Fruit fly (Drosophila melanogaster): ENCODE data around the gene ppk15.

Gene ppk15

DNA sequence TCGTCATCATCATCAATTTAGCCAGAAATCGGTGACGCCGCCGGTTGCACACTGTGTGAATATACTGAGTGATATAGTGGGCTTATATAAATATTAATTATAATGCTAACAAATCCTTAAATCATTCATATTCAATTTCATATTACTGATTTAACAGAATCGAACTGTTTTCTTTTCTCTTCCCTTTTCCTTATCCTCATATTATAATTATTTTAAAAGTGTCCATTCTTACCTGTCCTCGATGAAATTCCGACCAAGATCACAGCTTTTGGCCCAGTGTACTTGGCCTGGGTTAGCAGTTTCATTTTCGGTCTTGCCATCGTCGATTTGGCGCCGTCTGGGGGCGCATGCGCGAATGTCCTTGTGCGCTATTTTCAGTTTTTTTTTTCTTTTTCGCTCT, 29.5 kb upstream of the ppk15 start (continued):
- TF ChIP-seq fd59A (GFP tag; optimal IDR thresholded peaks at IDR 0.05) (no peak), topi (GFP tag; optimal IDR thresholded peaks at IDR 0.05) (no peak)

DNA sequence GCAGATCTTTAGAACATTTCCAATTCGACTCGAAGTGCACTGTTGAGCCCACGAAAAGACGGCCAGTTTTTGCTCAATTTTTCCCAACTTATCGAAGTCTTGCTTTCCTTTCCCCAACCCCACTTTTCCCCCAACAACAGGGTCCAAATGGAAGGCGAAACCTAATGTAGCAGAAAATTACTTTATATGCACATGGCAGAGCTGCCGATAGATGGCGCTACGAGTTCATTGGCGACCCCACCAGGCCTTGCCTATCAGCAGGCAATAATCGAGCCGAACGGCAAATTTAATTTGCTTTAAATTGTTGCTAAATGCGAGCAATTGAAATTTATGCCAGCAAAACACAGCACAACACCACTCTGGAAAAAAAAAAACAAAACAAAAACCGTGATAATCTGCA, 29.1 kb upstream of the ppk15 start:
- no peak for TF ChIP-seq topi (GFP tag; optimal IDR thresholded peaks at IDR 0.05)
- no peak for TF ChIP-seq CG8319 (GFP tag; optimal IDR thresholded peaks at IDR 0.05)

DNA sequence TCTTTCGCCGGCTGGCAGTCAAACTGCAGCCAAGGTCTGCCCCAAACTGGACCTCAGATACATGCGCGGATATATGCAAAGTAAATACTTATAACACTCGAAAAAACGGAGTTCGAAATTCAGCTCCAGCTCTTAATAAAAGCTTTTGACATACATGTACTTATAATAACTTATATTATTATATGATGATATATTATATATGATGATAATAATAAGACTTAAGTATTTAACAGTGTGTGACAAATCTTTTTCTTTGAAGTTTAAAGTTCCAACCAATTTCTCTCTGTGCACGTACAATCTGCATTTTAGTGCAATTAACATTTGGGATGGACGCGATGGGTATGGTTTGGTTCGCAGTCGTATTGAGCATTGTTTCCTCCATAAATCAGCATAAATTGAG, 26.2 kb upstream of the ppk15 start:
- TF ChIP-seq lz (GFP tag; optimal IDR thresholded peaks at IDR 0.05) (no peak), CG11762 (GFP tag; optimal IDR thresholded peaks at IDR 0.05; ENCODE audit: insufficient read depth) (no peak), ss (GFP tag; optimal IDR thresholded peaks at IDR 0.05) (peak in 1 of 2 experiments; percentile 27), CG10631 (GFP tag; optimal IDR thresholded peaks at IDR 0.05) (peak; percentile 25), achi (GFP tag; optimal IDR thresholded peaks at IDR 0.05) (peak; percentile 43), vri (GFP tag; optimal IDR thresholded peaks at IDR 0.05) (no peak), pdm3 (GFP tag; optimal IDR thresholded peaks at IDR 0.05) (no peak), CG6792 (GFP tag; optimal IDR thresholded peaks at IDR 0.05) (peak; percentile 60), cyc (GFP tag; optimal IDR thresholded peaks at IDR 0.05) (no peak), CG15336 (GFP tag; IDR thresholded peaks at IDR 0.05) (no peak), CG8319 (GFP tag; optimal IDR thresholded peaks at IDR 0.05) (peak; percentile 47), Blimp-1 (GFP tag; optimal IDR thresholded peaks at IDR 0.05) (no peak), Sox15 (GFP tag; optimal IDR thresholded peaks at IDR 0.05) (no peak), CG4318 (GFP tag; optimal IDR thresholded peaks at IDR 0.05) (no peak), CG32006 (GFP tag; optimal IDR thresholded peaks at IDR 0.05) (peak; percentile 23), dac (GFP tag; optimal IDR thresholded peaks at IDR 0.05) (no peak), fd85E (GFP tag; optimal IDR thresholded peaks at IDR 0.05) (no peak), salr (GFP tag; optimal IDR thresholded peaks at IDR 0.05) (no peak), CG6854 (GFP tag; optimal IDR thresholded peaks at IDR 0.05) (no peak), Hr39 (GFP tag; optimal IDR thresholded peaks at IDR 0.05) (no peak), CG6808 (GFP tag; optimal IDR thresholded peaks at IDR 0.05) (peak; percentile 11), OdsH (GFP tag; optimal IDR thresholded peaks at IDR 0.05) (peak; percentile 50), Sox102F (GFP tag; optimal IDR thresholded peaks at IDR 0.05) (no peak), Lpt (GFP tag; optimal IDR thresholded peaks at IDR 0.05) (no peak), CG11294 (GFP tag; IDR thresholded peaks at IDR 0.05) (no peak), topi (GFP tag; optimal IDR thresholded peaks at IDR 0.05) (peak; percentile 3), Sox14 (GFP tag; optimal IDR thresholded peaks at IDR 0.05) (no peak), CG6276 (GFP tag; optimal IDR thresholded peaks at IDR 0.05) (no peak), Hr4 (GFP tag; optimal IDR thresholded peaks at IDR 0.05) (no peak), CG3919 (GFP tag; optimal IDR thresholded peaks at IDR 0.05) (peak; percentile 30), esn (GFP tag; optimal IDR thresholded peaks at IDR 0.05) (peak; percentile 20), fd59A (GFP tag; optimal IDR thresholded peaks at IDR 0.05) (no peak), Hr38 (GFP tag; optimal IDR thresholded peaks at IDR 0.05) (no peak), Ets21C (GFP tag; optimal IDR thresholded peaks at IDR 0.05) (no peak), net (GFP tag; optimal IDR thresholded peaks at IDR 0.05) (no peak), CG3032 (tag; optimal IDR thresholded peaks at IDR 0.05) (peak; percentile 22), CG6163 (GFP tag; IDR thresholded peaks at IDR 0.05) (no peak), CG34406 (GFP tag; optimal IDR thresholded peaks at IDR 0.05) (peak; percentile 61), spab (GFP tag; optimal IDR thresholded peaks at IDR 0.05) (no peak), fkh (GFP tag; optimal IDR thresholded peaks at IDR 0.05) (no peak), acj6 (GFP tag; optimal IDR thresholded peaks at IDR 0.05) (peak; percentile 57), CG8632 (GFP tag; optimal IDR thresholded peaks at IDR 0.05) (peak; percentile 58), CG10669 (GFP tag; optimal IDR thresholded peaks at IDR 0.05) (peak; percentile 10), CG9139 (GFP tag; optimal IDR thresholded peaks at IDR 0.05) (no peak), CG1621 (tag; optimal IDR thresholded peaks at IDR 0.05) (no peak), Gug (GFP tag; IDR thresholded peaks at IDR 0.05) (no peak), Met (GFP tag; optimal IDR thresholded peaks at IDR 0.05) (peak; percentile 5), dsx (GFP tag; optimal IDR thresholded peaks at IDR 0.05; ENCODE audit: poor library complexity, severe bottlenecking) (peak; percentile 30)
